Fruit fly (Drosophila melanogaster) S2 (cell line): Measurements from ENCODE around the gene CG9928.

ENCODE experiments used
- CG8478 ChIP-seq: fragments of >200 bp; optimal IDR thresholded peaks from 2 replicates; lab custom pipeline; 2018
- CTCF ChIP-seq, 2 experiments: fragments of >200 bp; optimal IDR thresholded peaks; 2 replicates each; lab custom pipeline; 2018

- TF ChIP-seq CTCF (optimal IDR thresholded peaks at IDR 0.05; lab: Kevin White, UChicago) (no peak), CG8478 (lab: Kevin White, UChicago) (no peak)
These were observed 1.8 kb downstream of the CG9928 start for dm6 chr2L:13140891-13141290.
